Worm (Caenorhabditis elegans) whole organism, L4 larva: ENCODE measurements around the gene E02C12.10.

ENCODE experiments used
- T20F7.1 ChIP-seq: fragments of 200-800 bp; sonication (Bioruptor generic); optimal IDR thresholded peaks from 2 replicates; lab custom pipeline; 2018; ENCODE audit warnings: mild to moderate bottlenecking, missing genetic modification characterization, missing compliant biosample characterization
- ces-1 ChIP-seq: fragments of 150-350 bp; sonication (generic microtip); optimal IDR thresholded peaks from 4 replicates; lab custom pipeline; 2014; ENCODE audit warnings: missing biosample characterization, missing genetic modification reagents, missing genetic modification characterization
- hif-1 ChIP-seq, 2 experiments: sonication (generic microtip); optimal IDR thresholded peaks; 2 replicates each; lab custom pipeline; 2016 to 2017; ENCODE audit warnings: missing compliant biosample characterization in 2 of 2, missing genetic modification characterization in 2 of 2, missing genetic modification reagents in 2 of 2, missing genotype in 2 of 2, mild to moderate bottlenecking in 1 of 2
- lim-7 ChIP-seq: fragments of 200-800 bp; sonication (Bioruptor generic); IDR thresholded peaks from 2 replicates; pipeline ENCODE4 v1.3.6; 2022; ENCODE audit warnings: missing genetic modification characterization, missing compliant biosample characterization
- nhr-28 ChIP-seq: fragments of 150-350 bp; optimal IDR thresholded peaks from 2 replicates; lab custom pipeline; 2014; ENCODE audit warnings: missing biosample characterization, missing genetic modification characterization
- unc-39 ChIP-seq: sonication (generic microtip); optimal IDR thresholded peaks from 2 replicates; lab custom pipeline; 2017; ENCODE audit warnings: missing biosample characterization, missing genetic modification characterization

- TF ChIP-seq unc-39 (tag; lab: Kevin White, UChicago), result no peak
- TF ChIP-seq ces-1 (GFP tag; lab: Kevin White, UChicago), result no peak
- TF ChIP-seq nhr-28, result peak; percentile 29
- TF ChIP-seq hif-1 (tag; optimal IDR thresholded peaks at IDR 0.05; lab: Kevin White, UChicago), result no peak
- peak; percentile 97 for TF ChIP-seq T20F7.1 (GFP tag; lab: Kevin White, UChicago)
- no peak for TF ChIP-seq lim-7 (GFP tag; lab: Robert Waterston, UW)
Measured at ce11 chrV:9346804-9347203, 31.4 kb downstream of the E02C12.10 start, which contains the start of the genes K07B1.7 and try-5.
